Fruit fly (Drosophila melanogaster) whole organism, embryonic: ENCODE measurements around the gene Aatf.

ENCODE experiments used
- Ada2b ChIP-seq: fragments of 200-800 bp; sonication (Bioruptor generic); IDR thresholded peaks from 2 replicates; pipeline ENCODE4 v1.3.6; 2022; ENCODE audit warnings: missing biosample characterization, missing genetic modification characterization
- Atf-2 ChIP-seq: fragments of 200-800 bp; sonication (Bioruptor generic); optimal IDR thresholded peaks from 2 replicates; lab custom pipeline; 2016; ENCODE audit warnings: missing biosample characterization, missing genetic modification characterization
- Awh ChIP-seq: fragments of 200-800 bp; sonication (Bioruptor generic); IDR thresholded peaks from 2 replicates; pipeline ENCODE4, ENCODE4 v1.3.6; 2022; ENCODE audit warnings: missing biosample characterization, missing genetic modification characterization
- CG10366 ChIP-seq: fragments of 200-800 bp; sonication (Bioruptor generic); IDR thresholded peaks from 2 replicates; pipeline ENCODE4 v1.3.6; 2022; ENCODE audit warnings: missing biosample characterization, missing genetic modification characterization
- CG11093 ChIP-seq: fragments of 200-800 bp; sonication (Bioruptor generic); IDR thresholded peaks from 3 replicates; pipeline ENCODE4 v1.3.6; 2022; ENCODE audit warnings: missing biosample characterization, missing genetic modification characterization
- CG14441 ChIP-seq: fragments of 200-800 bp; sonication (Bioruptor generic); IDR thresholded peaks from 2 replicates; pipeline ENCODE4 v1.3.6; 2022; ENCODE audit warnings: missing biosample characterization, missing genetic modification characterization
- CG14965 ChIP-seq: fragments of 200-800 bp; sonication (Bioruptor generic); optimal IDR thresholded peaks from 2 replicates; lab custom pipeline; 2016; ENCODE audit warnings: missing biosample characterization, missing genetic modification characterization, borderline replicate concordance
- CG15601 ChIP-seq: fragments of 200-800 bp; sonication (Bioruptor generic); optimal IDR thresholded peaks from 3 replicates; lab custom pipeline; 2019; ENCODE audit warnings: missing biosample characterization, mild to moderate bottlenecking, missing genetic modification characterization, moderate library complexity
- CG1647 ChIP-seq: fragments of 200-800 bp; sonication (Bioruptor generic); optimal IDR thresholded peaks from 3 replicates; lab custom pipeline; 2016; ENCODE audit warnings: missing biosample characterization, missing genetic modification characterization
- CG18476 ChIP-seq: fragments of 200-800 bp; sonication (Bioruptor generic); optimal IDR thresholded peaks from 2 replicates; lab custom pipeline; 2016; ENCODE audit warnings: missing biosample characterization, mild to moderate bottlenecking, missing genetic modification characterization
- CG18764 ChIP-seq: fragments of 200-800 bp; sonication (Bioruptor generic); optimal IDR thresholded peaks from 3 replicates; lab custom pipeline; 2016; ENCODE audit warnings: missing biosample characterization, missing genetic modification characterization
- CG31365 ChIP-seq: fragments of 200-800 bp; sonication (Bioruptor generic); optimal IDR thresholded peaks from 2 replicates; lab custom pipeline; 2018; ENCODE audit warnings: missing biosample characterization, mild to moderate bottlenecking, missing genetic modification characterization
- CG31441 ChIP-seq: fragments of 200-800 bp; sonication (Bioruptor generic); IDR thresholded peaks from 2 replicates; pipeline ENCODE4 v1.3.6; 2022; ENCODE audit warnings: missing biosample characterization, missing genetic modification characterization
- CG3407 ChIP-seq: fragments of 200-800 bp; sonication (Bioruptor generic); optimal IDR thresholded peaks from 2 replicates; lab custom pipeline; 2018; ENCODE audit warnings: missing biosample characterization, mild to moderate bottlenecking, missing genetic modification characterization
- CG34376 ChIP-seq: fragments of 200-800 bp; sonication (Bioruptor generic); optimal IDR thresholded peaks from 2 replicates; lab custom pipeline; 2018; ENCODE audit warnings: missing biosample characterization, mild to moderate bottlenecking, missing genetic modification characterization
- CG6254 ChIP-seq: fragments of 200-800 bp; sonication (Bioruptor generic); optimal IDR thresholded peaks from 3 replicates; lab custom pipeline; 2017; ENCODE audit warnings: mild to moderate bottlenecking, missing biosample characterization, missing genetic modification reagents, missing genetic modification characterization
- CG6654 ChIP-seq: fragments of 200-800 bp; sonication (Bioruptor generic); optimal IDR thresholded peaks from 2 replicates; lab custom pipeline; 2017; ENCODE audit warnings: missing biosample characterization, mild to moderate bottlenecking, missing genetic modification characterization
- CG6689 ChIP-seq: fragments of 200-800 bp; sonication (Bioruptor generic); IDR thresholded peaks from 2 replicates; pipeline ENCODE4 v1.3.6; 2022; ENCODE audit warnings: missing biosample characterization, missing genetic modification characterization
- CG7556 ChIP-seq: fragments of 200-800 bp; sonication (Bioruptor generic); optimal IDR thresholded peaks from 2 replicates; lab custom pipeline; 2017; ENCODE audit warnings: missing biosample characterization, mild to moderate bottlenecking, missing genetic modification characterization
- Eip74EF ChIP-seq, 2 experiments: fragments of 200-800 bp in 1 of 2; fragments of >200 bp in 1 of 2; sonication (Bioruptor generic) in 1 of 2; optimal IDR thresholded peaks; 2 replicates each; lab custom pipeline; 2017 to 2019; ENCODE audit warnings: missing biosample characterization in 2 of 2, missing genetic modification characterization in 2 of 2, mild to moderate bottlenecking in 1 of 2, moderate library complexity in 1 of 2
- Hey ChIP-seq: fragments of 200-800 bp; sonication (Bioruptor generic); optimal IDR thresholded peaks from 3 replicates; lab custom pipeline; 2018; ENCODE audit warnings: missing biosample characterization, mild to moderate bottlenecking, missing genetic modification characterization
- Mes4 ChIP-seq: fragments of 200-800 bp; sonication (Bioruptor generic); optimal IDR thresholded peaks from 2 replicates; lab custom pipeline; 2016; ENCODE audit warnings: missing biosample characterization, missing genetic modification characterization
- Six4 ChIP-seq: fragments of 200-800 bp; sonication (Bioruptor generic); optimal IDR thresholded peaks from 2 replicates; lab custom pipeline; 2016; ENCODE audit warnings: missing biosample characterization, missing genetic modification characterization
- Ssrp ChIP-seq: fragments of 200-800 bp; sonication (Bioruptor generic); optimal IDR thresholded peaks from 2 replicates; lab custom pipeline; 2018; ENCODE audit warnings: missing biosample characterization, mild to moderate bottlenecking, missing genetic modification characterization, moderate library complexity
- Stat92E ChIP-seq, 3 experiments: fragments of >200 bp in 2 of 3; fragments of 200-800 bp in 1 of 3; sonication (Bioruptor generic) in 1 of 3; optimal IDR thresholded peaks; 2 replicates each; lab custom pipeline; 2017 to 2019; ENCODE audit warnings: missing biosample characterization in 3 of 3, missing genetic modification characterization in 3 of 3, mild to moderate bottlenecking in 1 of 3, moderate library complexity in 1 of 3
- Usf ChIP-seq: fragments of 200-800 bp; sonication (Bioruptor generic); optimal IDR thresholded peaks from 2 replicates; lab custom pipeline; 2017; ENCODE audit warnings: missing genotype, missing biosample characterization, missing genetic modification characterization
- amos ChIP-seq: fragments of 200-800 bp; sonication (Bioruptor generic); IDR thresholded peaks from 2 replicates; pipeline ENCODE4 v1.3.6; 2022; ENCODE audit warnings: missing biosample characterization, missing genetic modification characterization; ENCODE audit not compliant: partially characterized antibody
- bcd ChIP-seq: fragments of 200-800 bp; sonication (Bioruptor generic); optimal IDR thresholded peaks from 2 replicates; lab custom pipeline; 2017; ENCODE audit warnings: missing biosample characterization, mild to moderate bottlenecking, missing genetic modification characterization
- bigmax ChIP-seq: fragments of 200-800 bp; sonication (Bioruptor generic); optimal IDR thresholded peaks from 2 replicates; lab custom pipeline; 2018; ENCODE audit warnings: missing biosample characterization, mild to moderate bottlenecking, missing genetic modification characterization
- br ChIP-seq: fragments of >200 bp; optimal IDR thresholded peaks from 2 replicates; lab custom pipeline; 2017
- btn ChIP-seq: fragments of 200-800 bp; sonication (Bioruptor generic); optimal IDR thresholded peaks from 2 replicates; lab custom pipeline; 2016; ENCODE audit warnings: missing biosample characterization, missing genetic modification characterization
- cad ChIP-seq: fragments of >200 bp; optimal IDR thresholded peaks from 2 replicates; lab custom pipeline; 2017; ENCODE audit warnings: missing biosample characterization, missing genetic modification characterization
- cato ChIP-seq: fragments of 200-800 bp; sonication (Bioruptor generic); optimal IDR thresholded peaks from 2 replicates; lab custom pipeline; 2016; ENCODE audit warnings: missing biosample characterization, missing genetic modification characterization, borderline replicate concordance
- cg ChIP-seq: fragments of 200-800 bp; sonication (Bioruptor generic); optimal IDR thresholded peaks from 3 replicates; lab custom pipeline; 2019; ENCODE audit warnings: missing biosample characterization, mild to moderate bottlenecking, missing genetic modification characterization, moderate library complexity
- crol ChIP-seq: fragments of 200-800 bp; sonication (Bioruptor generic); IDR thresholded peaks from 2 replicates; pipeline ENCODE4 v1.3.6; 2022; ENCODE audit warnings: missing biosample characterization, missing genetic modification characterization
- fd96Cb ChIP-seq: fragments of 200-800 bp; sonication (Bioruptor generic); optimal IDR thresholded peaks from 2 replicates; lab custom pipeline; 2018; ENCODE audit warnings: missing biosample characterization, mild to moderate bottlenecking, missing genetic modification characterization, moderate library complexity
- gt ChIP-seq: fragments of 200-800 bp; sonication (Bioruptor generic); IDR thresholded peaks from 2 replicates; pipeline ENCODE4 v1.3.6; 2022; ENCODE audit warnings: missing biosample characterization, missing genetic modification characterization
- h ChIP-seq: fragments of >200 bp; optimal IDR thresholded peaks from 2 replicates; lab custom pipeline; 2017
- her ChIP-seq: fragments of 200-800 bp; sonication (Bioruptor generic); optimal IDR thresholded peaks from 2 replicates; lab custom pipeline; 2016; ENCODE audit warnings: missing biosample characterization, missing genetic modification characterization
- klu ChIP-seq: fragments of 200-800 bp; sonication (Bioruptor generic); IDR thresholded peaks from 2 replicates; pipeline ENCODE4 v1.3.6; 2022; ENCODE audit warnings: missing biosample characterization, missing genetic modification characterization
- lmd ChIP-seq: fragments of 200-800 bp; sonication (Bioruptor generic); IDR thresholded peaks from 2 replicates; pipeline ENCODE4 v1.3.6; 2022; ENCODE audit warnings: missing biosample characterization, missing genetic modification characterization
- lola ChIP-seq, 3 experiments: fragments of >200 bp in 2 of 3; fragments of 200-800 bp in 1 of 3; sonication (Bioruptor generic) in 1 of 3; optimal IDR thresholded peaks; 2 replicates each; lab custom pipeline; 2017 to 2019; ENCODE audit warnings: missing biosample characterization in 3 of 3, missing genetic modification characterization in 3 of 3, mild to moderate bottlenecking in 1 of 3, moderate library complexity in 1 of 3
- lov ChIP-seq, 2 experiments: fragments of 200-800 bp in 1 of 2; fragments of >200 bp in 1 of 2; sonication (Bioruptor generic) in 1 of 2; IDR thresholded peaks in 1 of 2; optimal IDR thresholded peaks in 1 of 2; 2 replicates in 1 of 2; 3 replicates in 1 of 2; pipeline versions ENCODE4 v1.3.6 to Lab custom; 2017 to 2022; ENCODE audit warnings: missing biosample characterization in 1 of 2, missing genetic modification characterization in 1 of 2
- nerfin-2 ChIP-seq: fragments of 200-800 bp; sonication (Bioruptor generic); IDR thresholded peaks from 2 replicates; pipeline ENCODE4 v1.3.6; 2022; ENCODE audit warnings: missing biosample characterization, missing genetic modification characterization; ENCODE audit not compliant: partially characterized antibody
- slp2 ChIP-seq: fragments of 200-800 bp; sonication (Bioruptor generic); optimal IDR thresholded peaks from 2 replicates; lab custom pipeline; 2016; ENCODE audit warnings: missing biosample characterization, missing genetic modification characterization
- so ChIP-seq: fragments of 200-800 bp; sonication (Bioruptor generic); IDR thresholded peaks from 3 replicates; pipeline ENCODE4 v1.3.6; 2022; ENCODE audit warnings: missing biosample characterization, missing genetic modification characterization
- sr ChIP-seq: fragments of 200-800 bp; sonication (Bioruptor generic); IDR thresholded peaks from 3 replicates; pipeline ENCODE4 v1.3.6; 2022; ENCODE audit warnings: missing biosample characterization, missing genetic modification characterization
- tna ChIP-seq: fragments of 200-800 bp; sonication (Bioruptor generic); IDR thresholded peaks from 2 replicates; pipeline ENCODE4 v1.3.6; 2022; ENCODE audit warnings: missing biosample characterization, missing genetic modification characterization; ENCODE audit not compliant: partially characterized antibody
- twi ChIP-seq: fragments of 200-800 bp; optimal IDR thresholded peaks from 2 replicates; lab custom pipeline; 2019; ENCODE audit warnings: missing biosample characterization, mild to moderate bottlenecking, missing genetic modification characterization, moderate library complexity

The Aatf gene

dm6 chr2L:6722822-6723749 is 5.7 kb downstream of the Aatf start, which contains the start of gene homer (continued):
- TF ChIP-seq Eip74EF (GFP tag; optimal IDR thresholded peaks at IDR 0.05; lab: Kevin White, UChicago) = no peak
- TF ChIP-seq tna (GFP tag; lab: Robert Waterston, UW) = peak; percentile 96
- no peak for TF ChIP-seq CG6654
- no peak for TF ChIP-seq h (lab: Kevin White, UChicago)
- no peak for TF ChIP-seq CG15601
- TF ChIP-seq CG7556 (GFP tag; lab: Kevin White, UChicago) = no peak
- no peak for TF ChIP-seq klu (GFP tag; lab: Robert Waterston, UW)
- no peak for TF ChIP-seq Awh
- TF ChIP-seq Mes4 (GFP tag; lab: Kevin White, UChicago) = no peak
- TF ChIP-seq CG3407 (GFP tag; lab: Kevin White, UChicago) = no peak
- TF ChIP-seq cg (GFP tag; lab: Kevin White, UChicago) = peak; percentile 100
- peak; percentile 97 for TF ChIP-seq nerfin-2 (GFP tag; lab: Robert Waterston, UW)
- TF ChIP-seq crol = 0 out of 2 replicates have a peak, but pooled peaks have one; percentile 35
- TF ChIP-seq CG31365 (tag; lab: Kevin White, UChicago) = no peak
- no peak for TF ChIP-seq CG6254 (GFP tag; lab: Kevin White, UChicago)
- TF ChIP-seq Atf-2 (GFP tag; lab: Kevin White, UChicago) = no peak
- TF ChIP-seq CG14965 (GFP tag; lab: Kevin White, UChicago) = no peak
- no peak for TF ChIP-seq lola (GFP tag; optimal IDR thresholded peaks at IDR 0.05; lab: Kevin White, UChicago)
- no peak for TF ChIP-seq btn (GFP tag; lab: Kevin White, UChicago)
- no peak for TF ChIP-seq Ssrp (tag; lab: Kevin White, UChicago)
- TF ChIP-seq lov (optimal IDR thresholded peaks at IDR 0.05; lab: Kevin White, UChicago) = no peak
- TF ChIP-seq lov (GFP tag; IDR thresholded peaks at IDR 0.05; lab: Robert Waterston, UW) = no peak
- TF ChIP-seq lmd (GFP tag; lab: Robert Waterston, UW) = no peak
- no peak for TF ChIP-seq Hey (tag; lab: Kevin White, UChicago)
- TF ChIP-seq Stat92E (GFP tag; optimal IDR thresholded peaks at IDR 0.05; lab: Kevin White, UChicago) = peak in 1 of 3 experiments; percentile 33
- no peak for TF ChIP-seq CG31441
- TF ChIP-seq slp2 (GFP tag; lab: Kevin White, UChicago) = no peak
- no peak for TF ChIP-seq Ada2b (GFP tag; lab: Robert Waterston, UW)
- peak; percentile 20 for TF ChIP-seq CG34376
- TF ChIP-seq CG10366 = no peak
- no peak for TF ChIP-seq fd96Cb (tag; lab: Kevin White, UChicago)
- peak; percentile 24 for TF ChIP-seq bigmax (GFP tag; lab: Kevin White, UChicago)
- TF ChIP-seq cato (GFP tag; lab: Kevin White, UChicago) = no peak
- no peak for TF ChIP-seq gt (GFP tag; lab: Robert Waterston, UW)
- no peak for TF ChIP-seq Usf (GFP tag; lab: Kevin White, UChicago)
- TF ChIP-seq cad (GFP tag; lab: Kevin White, UChicago) = no peak
- no peak for TF ChIP-seq CG1647 (GFP tag; lab: Kevin White, UChicago)
- TF ChIP-seq Six4 = no peak
- no peak for TF ChIP-seq CG14441
- TF ChIP-seq sr (GFP tag; lab: Robert Waterston, UW) = peak; percentile 98
- TF ChIP-seq her (GFP tag; lab: Kevin White, UChicago) = peak; percentile 1
- TF ChIP-seq so (GFP tag; lab: Robert Waterston, UW) = no peak
- TF ChIP-seq CG18476 = no peak
- no peak for TF ChIP-seq CG6689
- TF ChIP-seq amos (GFP tag; lab: Robert Waterston, UW) = peak; percentile 95
- no peak for TF ChIP-seq bcd (GFP tag; lab: Kevin White, UChicago)
- TF ChIP-seq twi = no peak
- no peak for TF ChIP-seq br
- TF ChIP-seq CG11093 = no peak
- no peak for TF ChIP-seq CG18764
